Fruit fly (Drosophila melanogaster) whole organism, prepupa: ENCODE data around the gene RpL17.

Experiments used
- Blimp-1 ChIP-seq: fragments of 200-800 bp; sonication (Bioruptor generic); optimal IDR thresholded peaks from 3 replicates; lab custom pipeline; 2017; ENCODE audit warnings: missing biosample characterization, missing genetic modification characterization, mild to moderate bottlenecking, moderate library complexity, missing genetic modification reagents
- CG1621 ChIP-seq: fragments of 200-800 bp; sonication (Bioruptor generic); optimal IDR thresholded peaks from 3 replicates; lab custom pipeline; 2018; ENCODE audit warnings: missing biosample characterization, mild to moderate bottlenecking, missing genetic modification characterization
- CG3032 ChIP-seq: fragments of 200-800 bp; optimal IDR thresholded peaks from 2 replicates; lab custom pipeline; 2019; ENCODE audit warnings: missing biosample characterization, mild to moderate bottlenecking, missing genetic modification characterization, moderate library complexity
- CG6854 ChIP-seq: fragments of 200-800 bp; sonication (Bioruptor generic); optimal IDR thresholded peaks from 2 replicates; lab custom pipeline; 2017; ENCODE audit warnings: missing biosample characterization, mild to moderate bottlenecking, missing genetic modification characterization
- Gug ChIP-seq: fragments of 200-800 bp; sonication (Bioruptor generic); IDR thresholded peaks from 2 replicates; pipeline ENCODE4 v1.3.6; 2022; ENCODE audit warnings: missing biosample characterization, missing genetic modification characterization
- Met ChIP-seq: fragments of 200-800 bp; sonication (Bioruptor generic); optimal IDR thresholded peaks from 3 replicates; lab custom pipeline; 2016; ENCODE audit warnings: missing biosample characterization, missing genetic modification characterization
- cyc ChIP-seq: fragments of 200-800 bp; sonication (Bioruptor generic); optimal IDR thresholded peaks from 3 replicates; lab custom pipeline; 2016; ENCODE audit warnings: missing biosample characterization, missing genetic modification characterization
- net ChIP-seq: fragments of 200-800 bp; sonication (Bioruptor generic); optimal IDR thresholded peaks from 3 replicates; lab custom pipeline; 2016; ENCODE audit warnings: missing biosample characterization, missing genetic modification characterization
- salr ChIP-seq, 2 experiments: fragments of 200-800 bp; sonication (Bioruptor generic); optimal IDR thresholded peaks; 3 replicates each; lab custom pipeline; 2016 to 2018; ENCODE audit warnings: missing biosample characterization in 2 of 2, missing genetic modification characterization in 2 of 2, mild to moderate bottlenecking in 1 of 2

- no peak for TF ChIP-seq Met
- TF ChIP-seq Gug (GFP tag; lab: Robert Waterston, UW), result no peak
- no peak for TF ChIP-seq salr (GFP tag; optimal IDR thresholded peaks at IDR 0.05; lab: Kevin White, UChicago)
- TF ChIP-seq CG6854 (GFP tag; lab: Kevin White, UChicago), result no peak
- no peak for TF ChIP-seq CG1621 (tag; lab: Kevin White, UChicago)
- TF ChIP-seq CG3032 (tag; lab: Kevin White, UChicago), result no peak
- no peak for TF ChIP-seq Blimp-1 (GFP tag; lab: Kevin White, UChicago)
- no peak for TF ChIP-seq cyc (GFP tag; lab: Kevin White, UChicago)
- no peak for TF ChIP-seq net (GFP tag; lab: Kevin White, UChicago)
Observed at dm6 chrX:6710258-6710657, 33.8 kb downstream of the RpL17 start.
